Fruit fly (Drosophila melanogaster) whole organism, pupa: ENCODE results near the gene RpL36.

Experiments
- CG10348 ChIP-seq: fragments of 200-800 bp; sonication (Bioruptor generic); IDR thresholded peaks from 2 replicates; pipeline ENCODE4 v1.3.6; 2022; ENCODE audit warnings: missing biosample characterization, missing genetic modification characterization
- CG12605 ChIP-seq: fragments of 200-800 bp; sonication (Bioruptor generic); IDR thresholded peaks from 2 replicates; pipeline ENCODE4 v1.3.6; 2022; ENCODE audit warnings: missing biosample characterization, missing genetic modification characterization
- CG14655 ChIP-seq: fragments of 200-800 bp; sonication (Bioruptor generic); optimal IDR thresholded peaks from 3 replicates; lab custom pipeline; 2017; ENCODE audit warnings: mild to moderate bottlenecking, missing biosample characterization, missing genetic modification reagents, missing genetic modification characterization
- CG15710 ChIP-seq: fragments of 200-800 bp; sonication (Bioruptor generic); optimal IDR thresholded peaks from 2 replicates; lab custom pipeline; 2018; ENCODE audit warnings: missing biosample characterization, mild to moderate bottlenecking, missing genetic modification characterization, moderate library complexity
- CG17806 ChIP-seq: fragments of 200-800 bp; sonication (Bioruptor generic); optimal IDR thresholded peaks from 2 replicates; lab custom pipeline; 2018; ENCODE audit warnings: missing biosample characterization, mild to moderate bottlenecking, missing genetic modification characterization, moderate library complexity
- CG32121 ChIP-seq: fragments of 200-800 bp; sonication (Bioruptor generic); IDR thresholded peaks from 2 replicates; pipeline ENCODE4 v1.3.6; 2022; ENCODE audit warnings: missing biosample characterization, missing genetic modification characterization
- CG34367 ChIP-seq: fragments of 200-800 bp; sonication (Bioruptor generic); optimal IDR thresholded peaks from 2 replicates; lab custom pipeline; 2018; ENCODE audit warnings: missing biosample characterization, mild to moderate bottlenecking, missing genetic modification characterization
- CG4496 ChIP-seq: fragments of 200-800 bp; sonication (Bioruptor generic); IDR thresholded peaks from 3 replicates; pipeline ENCODE4 v1.3.6; 2022; ENCODE audit warnings: missing biosample characterization, missing genetic modification characterization
- CG8159 ChIP-seq: fragments of 200-800 bp; sonication (Bioruptor generic); optimal IDR thresholded peaks from 3 replicates; lab custom pipeline; 2018; ENCODE audit warnings: missing biosample characterization, mild to moderate bottlenecking, missing genetic modification characterization, moderate library complexity
- CG8301 ChIP-seq: fragments of 200-800 bp; sonication (Bioruptor generic); optimal IDR thresholded peaks from 2 replicates; lab custom pipeline; 2018; ENCODE audit warnings: missing biosample characterization, mild to moderate bottlenecking, missing genetic modification characterization
- CG9948 ChIP-seq: fragments of 200-800 bp; sonication (Bioruptor generic); optimal IDR thresholded peaks from 2 replicates; lab custom pipeline; 2018; ENCODE audit warnings: missing biosample characterization, mild to moderate bottlenecking, missing genetic modification characterization, moderate library complexity
- D1 ChIP-seq: fragments of 200-800 bp; sonication (Bioruptor generic); optimal IDR thresholded peaks from 2 replicates; lab custom pipeline; 2018; ENCODE audit warnings: missing biosample characterization, mild to moderate bottlenecking, missing genetic modification characterization, moderate library complexity
- EcR ChIP-seq: fragments of 200-800 bp; sonication (Bioruptor generic); optimal IDR thresholded peaks from 3 replicates; lab custom pipeline; 2019; ENCODE audit warnings: missing biosample characterization, missing genetic modification characterization, mild to moderate bottlenecking, moderate library complexity, missing genetic modification reagents
- Ets98B ChIP-seq: fragments of 200-800 bp; sonication (Bioruptor generic); IDR thresholded peaks from 2 replicates; pipeline ENCODE4 v1.3.6; 2022; ENCODE audit warnings: missing biosample characterization, missing genetic modification characterization
- Pif1B ChIP-seq: fragments of 200-800 bp; sonication (Bioruptor generic); optimal IDR thresholded peaks from 3 replicates; lab custom pipeline; 2016; ENCODE audit warnings: missing biosample characterization, missing genetic modification characterization
- Snoo ChIP-seq: fragments of 200-800 bp; sonication (Bioruptor generic); optimal IDR thresholded peaks from 3 replicates; lab custom pipeline; 2017; ENCODE audit warnings: missing biosample characterization, mild to moderate bottlenecking, missing genetic modification characterization, inconsistent platforms
- fd96Ca ChIP-seq: fragments of 200-800 bp; sonication (Bioruptor generic); IDR thresholded peaks from 3 replicates; pipeline ENCODE4 v1.3.6; 2022; ENCODE audit warnings: missing biosample characterization, missing genetic modification characterization
- rn ChIP-seq: fragments of 200-800 bp; sonication (Bioruptor generic); IDR thresholded peaks from 2 replicates; pipeline ENCODE4 v1.3.6; 2022; ENCODE audit warnings: missing biosample characterization, missing genetic modification characterization

RpL36 gene

DNA sequence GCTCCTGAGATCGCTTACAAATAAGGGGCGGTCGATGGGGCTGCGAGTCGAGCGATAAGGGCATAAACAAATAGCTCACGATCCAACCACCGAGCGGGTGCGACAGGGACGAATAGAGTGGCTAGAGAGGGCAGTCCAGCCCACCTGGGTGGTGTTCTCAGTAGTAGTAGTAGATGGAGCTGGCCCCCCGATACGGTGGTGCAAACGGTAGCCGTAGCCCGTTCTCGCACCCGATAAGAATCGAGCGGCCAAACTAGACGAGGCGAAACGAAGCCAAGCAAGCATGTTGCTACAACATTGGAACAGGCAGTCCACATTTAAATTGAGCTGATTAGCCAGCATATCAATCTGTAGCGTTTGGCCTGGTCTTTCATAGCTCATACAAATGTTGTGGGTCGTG, 48.6 kb downstream of the RpL36 start:
- TF ChIP-seq CG15710 (tag; lab: Kevin White, UChicago), result no peak
- no peak for TF ChIP-seq Snoo
- TF ChIP-seq rn (GFP tag; lab: Robert Waterston, UW), result no peak
- TF ChIP-seq Pif1B (GFP tag; lab: Kevin White, UChicago), result no peak
- no peak for TF ChIP-seq CG10348 (GFP tag; lab: Robert Waterston, UW)
- no peak for TF ChIP-seq CG4496 (GFP tag; lab: Robert Waterston, UW)
- TF ChIP-seq fd96Ca, result no peak
- no peak for TF ChIP-seq CG14655
- no peak for TF ChIP-seq CG17806
- no peak for TF ChIP-seq CG12605 (GFP tag; lab: Robert Waterston, UW)
- no peak for TF ChIP-seq CG9948 (tag; lab: Kevin White, UChicago)
- no peak for TF ChIP-seq Ets98B (GFP tag; lab: Robert Waterston, UW)
- TF ChIP-seq CG34367 (tag; lab: Kevin White, UChicago), result no peak
- no peak for TF ChIP-seq D1 (tag; lab: Kevin White, UChicago)
- no peak for TF ChIP-seq CG8301 (tag; lab: Kevin White, UChicago)
- TF ChIP-seq EcR, result no peak
- no peak for TF ChIP-seq CG32121 (GFP tag; lab: Robert Waterston, UW)
- TF ChIP-seq CG8159 (tag; lab: Kevin White, UChicago), result no peak
